Fruit fly (Drosophila melanogaster) whole organism, embryonic: ENCODE data around the gene Nse4.

ENCODE experiments used
- B-H2 ChIP-seq: fragments of 200-800 bp; sonication (Bioruptor generic); optimal IDR thresholded peaks from 2 replicates; lab custom pipeline; 2018; ENCODE audit warnings: missing biosample characterization, mild to moderate bottlenecking, missing genetic modification characterization
- C15 ChIP-seq: fragments of 200-800 bp; sonication (Bioruptor generic); IDR thresholded peaks from 3 replicates; pipeline ENCODE4 v1.3.6; 2022; ENCODE audit warnings: missing biosample characterization, missing genetic modification characterization
- CG10565 ChIP-seq: fragments of 200-800 bp; sonication (Bioruptor generic); optimal IDR thresholded peaks from 3 replicates; lab custom pipeline; 2016; ENCODE audit warnings: missing biosample characterization, mild to moderate bottlenecking, missing genetic modification characterization
- CG11456 ChIP-seq: fragments of 200-800 bp; sonication (Bioruptor generic); IDR thresholded peaks from 3 replicates; pipeline ENCODE4 v1.3.6; 2022; ENCODE audit warnings: missing biosample characterization, missing genetic modification characterization
- CG12104 ChIP-seq: fragments of 200-800 bp; sonication (Bioruptor generic); optimal IDR thresholded peaks from 3 replicates; lab custom pipeline; 2016; ENCODE audit warnings: missing biosample characterization, missing genetic modification characterization
- CG13123 ChIP-seq: fragments of 200-800 bp; sonication (Bioruptor generic); optimal IDR thresholded peaks from 2 replicates; lab custom pipeline; 2016; ENCODE audit warnings: missing biosample characterization, missing genetic modification characterization
- CG14710 ChIP-seq: fragments of 200-800 bp; sonication (Bioruptor generic); optimal IDR thresholded peaks from 3 replicates; lab custom pipeline; 2019; ENCODE audit warnings: missing biosample characterization, mild to moderate bottlenecking, missing genetic modification characterization, moderate library complexity
- CG15011 ChIP-seq: fragments of 200-800 bp; sonication (Bioruptor generic); optimal IDR thresholded peaks from 3 replicates; lab custom pipeline; 2018; ENCODE audit warnings: missing biosample characterization, mild to moderate bottlenecking, missing genetic modification characterization
- CG15514 ChIP-seq: fragments of 200-800 bp; sonication (Bioruptor generic); optimal IDR thresholded peaks from 3 replicates; lab custom pipeline; 2017; ENCODE audit warnings: missing biosample characterization, missing genetic modification characterization, mild to moderate bottlenecking, moderate library complexity, missing genetic modification reagents
- CG16863 ChIP-seq: fragments of 200-800 bp; sonication (Bioruptor generic); optimal IDR thresholded peaks from 3 replicates; lab custom pipeline; 2016; ENCODE audit warnings: missing biosample characterization, missing genetic modification characterization
- CG17186 ChIP-seq: fragments of 200-800 bp; sonication (Bioruptor generic); optimal IDR thresholded peaks from 3 replicates; lab custom pipeline; 2017; ENCODE audit warnings: missing biosample characterization, missing genetic modification reagents, missing genetic modification characterization
- CG17568 ChIP-seq: fragments of 200-800 bp; sonication (Bioruptor generic); optimal IDR thresholded peaks from 2 replicates; lab custom pipeline; 2018; ENCODE audit warnings: missing biosample characterization, mild to moderate bottlenecking, missing genetic modification characterization, moderate library complexity
- CG18262 ChIP-seq: fragments of 200-800 bp; optimal IDR thresholded peaks from 3 replicates; lab custom pipeline; 2019; ENCODE audit warnings: missing biosample characterization, mild to moderate bottlenecking, missing genetic modification characterization, moderate library complexity
- CG2116 ChIP-seq: fragments of 200-800 bp; sonication (Bioruptor generic); optimal IDR thresholded peaks from 3 replicates; lab custom pipeline; 2018; ENCODE audit warnings: missing biosample characterization, mild to moderate bottlenecking, missing genetic modification characterization
- CG2875 ChIP-seq: fragments of 200-800 bp; sonication (Bioruptor generic); optimal IDR thresholded peaks from 2 replicates; lab custom pipeline; 2017; ENCODE audit warnings: missing biosample characterization, mild to moderate bottlenecking, missing genetic modification characterization, missing genetic modification reagents
- CG31365 ChIP-seq: fragments of 200-800 bp; sonication (Bioruptor generic); optimal IDR thresholded peaks from 2 replicates; lab custom pipeline; 2018; ENCODE audit warnings: missing biosample characterization, mild to moderate bottlenecking, missing genetic modification characterization
- CG31388 ChIP-seq: fragments of 200-800 bp; sonication (Bioruptor generic); optimal IDR thresholded peaks from 2 replicates; lab custom pipeline; 2016; ENCODE audit warnings: missing biosample characterization, missing genetic modification characterization
- CG7786 ChIP-seq: fragments of 200-800 bp; sonication (Bioruptor generic); optimal IDR thresholded peaks from 2 replicates; lab custom pipeline; 2016; ENCODE audit warnings: missing biosample characterization, missing genetic modification characterization
- CG9932 ChIP-seq: fragments of 200-800 bp; sonication (Bioruptor generic); IDR thresholded peaks from 2 replicates; pipeline ENCODE4 v1.3.6; 2022; ENCODE audit warnings: missing biosample characterization, missing genetic modification characterization
- CTCF ChIP-seq: fragments of 200-800 bp; sonication (Bioruptor generic); optimal IDR thresholded peaks from 2 replicates; lab custom pipeline; 2017; ENCODE audit warnings: missing biosample characterization, mild to moderate bottlenecking, missing genetic modification characterization, moderate library complexity
- Dek ChIP-seq: fragments of 200-800 bp; sonication (Bioruptor generic); optimal IDR thresholded peaks from 3 replicates; lab custom pipeline; 2019; ENCODE audit warnings: missing biosample characterization, mild to moderate bottlenecking, missing genetic modification characterization, moderate library complexity
- Dp ChIP-seq: fragments of 200-800 bp; sonication (Bioruptor generic); optimal IDR thresholded peaks from 2 replicates; lab custom pipeline; 2018; ENCODE audit warnings: missing biosample characterization, mild to moderate bottlenecking, missing genetic modification characterization, moderate library complexity
- Fer1 ChIP-seq: fragments of 200-800 bp; sonication (Bioruptor generic); optimal IDR thresholded peaks from 2 replicates; lab custom pipeline; 2017; ENCODE audit warnings: missing biosample characterization, mild to moderate bottlenecking, missing genetic modification characterization
- GATAe ChIP-seq: fragments of 200-800 bp; sonication (Bioruptor generic); conservative IDR thresholded peaks from 2 replicates; pipeline ENCODE4 v1.3.6; 2022; ENCODE audit warnings: missing biosample characterization, missing genetic modification characterization
- Gsc ChIP-seq: fragments of 200-800 bp; sonication (Bioruptor generic); IDR thresholded peaks from 2 replicates; pipeline ENCODE4 v1.3.6; 2022; ENCODE audit warnings: missing biosample characterization, missing genetic modification characterization
- Hmr ChIP-seq: fragments of 200-800 bp; sonication (Bioruptor generic); optimal IDR thresholded peaks from 3 replicates; lab custom pipeline; 2017; ENCODE audit warnings: mild to moderate bottlenecking, missing biosample characterization, missing genetic modification reagents, missing genetic modification characterization
- Hr3 ChIP-seq: fragments of 200-800 bp; sonication (Bioruptor generic); optimal IDR thresholded peaks from 3 replicates; lab custom pipeline; 2016; ENCODE audit warnings: missing biosample characterization, missing genetic modification characterization
- Jarid2 ChIP-seq: fragments of 200-800 bp; sonication (Bioruptor generic); optimal IDR thresholded peaks from 3 replicates; lab custom pipeline; 2017; ENCODE audit warnings: mild to moderate bottlenecking, missing biosample characterization, missing genetic modification reagents, missing genetic modification characterization
- Mes4 ChIP-seq: fragments of 200-800 bp; sonication (Bioruptor generic); optimal IDR thresholded peaks from 2 replicates; lab custom pipeline; 2016; ENCODE audit warnings: missing biosample characterization, missing genetic modification characterization
- Mrtf ChIP-seq: fragments of 200-800 bp; sonication (Bioruptor generic); IDR thresholded peaks from 3 replicates; pipeline ENCODE4 v1.3.6; 2022; ENCODE audit warnings: missing biosample characterization, missing genetic modification characterization
- Rfx ChIP-seq: fragments of 200-800 bp; sonication (Bioruptor generic); IDR thresholded peaks from 2 replicates; pipeline ENCODE4 v1.3.6; 2022; ENCODE audit warnings: missing biosample characterization, missing genetic modification characterization
- Sox100B ChIP-seq: fragments of 200-800 bp; sonication (Bioruptor generic); optimal IDR thresholded peaks from 3 replicates; lab custom pipeline; 2018; ENCODE audit warnings: missing biosample characterization, mild to moderate bottlenecking, missing genetic modification characterization
- Xrp1 ChIP-seq: fragments of 200-800 bp; sonication (Bioruptor generic); IDR thresholded peaks from 2 replicates; pipeline ENCODE4 v1.3.6; 2022; ENCODE audit warnings: missing biosample characterization, missing genetic modification characterization
- ap ChIP-seq: fragments of 200-800 bp; sonication (Bioruptor generic); IDR thresholded peaks from 2 replicates; pipeline ENCODE4 v1.3.6; 2022; ENCODE audit warnings: missing biosample characterization, missing genetic modification characterization
- cg ChIP-seq: fragments of 200-800 bp; sonication (Bioruptor generic); optimal IDR thresholded peaks from 3 replicates; lab custom pipeline; 2019; ENCODE audit warnings: missing biosample characterization, mild to moderate bottlenecking, missing genetic modification characterization, moderate library complexity
- dysf ChIP-seq: fragments of 200-800 bp; sonication (Bioruptor generic); IDR thresholded peaks from 3 replicates; pipeline ENCODE4 v1.3.6; 2022; ENCODE audit warnings: missing biosample characterization, missing genetic modification characterization
- eyg ChIP-seq: fragments of 200-800 bp; sonication (Bioruptor generic); optimal IDR thresholded peaks from 3 replicates; lab custom pipeline; 2016; ENCODE audit warnings: missing biosample characterization, missing genetic modification characterization
- fd3F ChIP-seq: fragments of 200-800 bp; sonication (Bioruptor generic); optimal IDR thresholded peaks from 2 replicates; lab custom pipeline; 2018; ENCODE audit warnings: missing biosample characterization, mild to moderate bottlenecking, missing genetic modification characterization, moderate library complexity
- jing ChIP-seq: fragments of 200-800 bp; sonication (Bioruptor generic); optimal IDR thresholded peaks from 2 replicates; lab custom pipeline; 2018; ENCODE audit warnings: missing biosample characterization, mild to moderate bottlenecking, missing genetic modification characterization
- lov ChIP-seq, 2 experiments: fragments of 200-800 bp in 1 of 2; fragments of >200 bp in 1 of 2; sonication (Bioruptor generic) in 1 of 2; IDR thresholded peaks in 1 of 2; optimal IDR thresholded peaks in 1 of 2; 2 replicates in 1 of 2; 3 replicates in 1 of 2; pipeline versions ENCODE4 v1.3.6 to Lab custom; 2017 to 2022; ENCODE audit warnings: missing biosample characterization in 1 of 2, missing genetic modification characterization in 1 of 2
- mirr ChIP-seq: fragments of 200-800 bp; sonication (Bioruptor generic); optimal IDR thresholded peaks from 3 replicates; lab custom pipeline; 2018; ENCODE audit warnings: missing biosample characterization, mild to moderate bottlenecking, missing genetic modification characterization
- prd ChIP-seq, 3 experiments: fragments of >200 bp in 2 of 3; fragments of 200-800 bp in 1 of 3; sonication (Bioruptor generic) in 1 of 3; optimal IDR thresholded peaks in 2 of 3; IDR thresholded peaks in 1 of 3; 2 replicates in 2 of 3; 3 replicates in 1 of 3; pipeline versions ENCODE4 v1.3.6 to Lab custom; 2017 to 2022; ENCODE audit warnings: missing biosample characterization in 1 of 3, missing genetic modification characterization in 1 of 3
- sc ChIP-seq, 3 experiments: fragments of >200 bp in 2 of 3; fragments of 200-800 bp in 1 of 3; sonication (Bioruptor generic) in 1 of 3; optimal IDR thresholded peaks; 2 replicates in 2 of 3; 3 replicates in 1 of 3; lab custom pipeline; 2017; ENCODE audit warnings: mild to moderate bottlenecking in 1 of 3, missing biosample characterization in 1 of 3, missing genetic modification characterization in 1 of 3, missing genetic modification reagents in 1 of 3
- seq ChIP-seq: fragments of 200-800 bp; sonication (Bioruptor generic); IDR thresholded peaks from 2 replicates; pipeline ENCODE4 v1.3.6; 2022; ENCODE audit warnings: missing biosample characterization, missing genetic modification characterization
- shn ChIP-seq: fragments of 200-800 bp; sonication (Bioruptor generic); optimal IDR thresholded peaks from 3 replicates; lab custom pipeline; 2016; ENCODE audit warnings: missing biosample characterization, missing genetic modification characterization
- sima ChIP-seq: fragments of 200-800 bp; sonication (Bioruptor generic); optimal IDR thresholded peaks from 2 replicates; lab custom pipeline; 2016; ENCODE audit warnings: missing biosample characterization, missing genetic modification characterization
- slp2 ChIP-seq: fragments of 200-800 bp; sonication (Bioruptor generic); optimal IDR thresholded peaks from 2 replicates; lab custom pipeline; 2016; ENCODE audit warnings: missing biosample characterization, missing genetic modification characterization
- tna ChIP-seq: fragments of 200-800 bp; sonication (Bioruptor generic); IDR thresholded peaks from 2 replicates; pipeline ENCODE4 v1.3.6; 2022; ENCODE audit warnings: missing biosample characterization, missing genetic modification characterization; ENCODE audit not compliant: partially characterized antibody
- wek ChIP-seq: fragments of 200-800 bp; sonication (Bioruptor generic); optimal IDR thresholded peaks from 3 replicates; lab custom pipeline; 2018; ENCODE audit warnings: missing biosample characterization, mild to moderate bottlenecking, missing genetic modification characterization, moderate library complexity
- wor ChIP-seq: fragments of 200-800 bp; sonication (Bioruptor generic); IDR thresholded peaks from 2 replicates; pipeline ENCODE4 v1.3.6; 2022; ENCODE audit warnings: missing biosample characterization, missing genetic modification characterization

Nse4 gene

DNA sequence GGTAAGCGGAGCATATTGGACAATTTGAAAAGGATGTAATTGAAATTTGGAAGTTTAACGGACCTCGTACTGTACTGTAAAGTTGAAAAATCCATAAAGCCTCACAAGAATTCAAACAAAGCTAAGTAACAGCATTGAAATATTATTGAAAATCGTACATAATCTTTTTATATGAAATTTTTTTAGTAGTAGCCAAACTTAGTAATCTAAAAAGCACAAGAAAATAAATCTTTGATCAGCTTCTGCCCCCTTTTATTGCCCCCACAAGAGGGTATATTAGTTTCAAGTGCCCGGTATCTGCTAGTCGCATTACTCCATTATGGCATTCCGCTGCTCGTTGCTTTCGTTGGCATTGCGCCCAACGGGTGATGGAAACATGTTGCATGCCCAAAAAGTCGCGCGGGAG, 27.6 kb downstream of the Nse4 start (continued):
- TF ChIP-seq Hr3 (GFP tag; lab: Kevin White, UChicago) (peak; percentile 63), Dp (GFP tag; lab: Kevin White, UChicago) (no peak), fd3F (GFP tag; lab: Kevin White, UChicago) (peak; percentile 2), wek (GFP tag; lab: Kevin White, UChicago) (no peak), seq (GFP tag; lab: Robert Waterston, UW) (no peak), Jarid2 (peak; percentile 43), Fer1 (no peak), mirr (GFP tag; lab: Kevin White, UChicago) (no peak), wor (GFP tag; lab: Robert Waterston, UW) (0 out of 2 replicates have a peak, but pooled peaks have one; percentile 46), CG7786 (GFP tag; lab: Kevin White, UChicago) (peak; percentile 28), Mes4 (peak; percentile 28), CTCF (GFP tag; lab: Kevin White, UChicago) (peak; percentile 17), Mrtf (0 out of 3 replicates have a peak, but pooled peaks have one; percentile 46), CG17186 (GFP tag; lab: Kevin White, UChicago) (no peak), GATAe (GFP tag; lab: Robert Waterston, UW) (no peak), slp2 (GFP tag; lab: Kevin White, UChicago) (peak; percentile 37), CG14710 (tag; lab: Kevin White, UChicago) (peak; percentile 73), jing (GFP tag; lab: Kevin White, UChicago) (peak; percentile 8), cg (GFP tag; lab: Kevin White, UChicago) (no peak), CG2116 (GFP tag; lab: Kevin White, UChicago) (peak; percentile 21), CG18262 (tag; lab: Kevin White, UChicago) (peak; percentile 88), shn (GFP tag; lab: Kevin White, UChicago) (no peak), Gsc (GFP tag; lab: Robert Waterston, UW) (peak; percentile 49), Xrp1 (peak; percentile 78), sc (optimal IDR thresholded peaks at IDR 0.05; lab: Kevin White, UChicago) (no peak), sc (GFP tag; optimal IDR thresholded peaks at IDR 0.05; lab: Kevin White, UChicago) (peak; percentile 56), C15 (no peak), eyg (peak; percentile 16), CG31388 (GFP tag; lab: Kevin White, UChicago) (peak; percentile 40), CG13123 (no peak), ap (no peak), B-H2 (GFP tag; lab: Kevin White, UChicago) (no peak), CG17568 (GFP tag; lab: Kevin White, UChicago) (no peak), Dek (tag; lab: Kevin White, UChicago) (no peak), CG2875 (peak; percentile 60), CG31365 (tag; lab: Kevin White, UChicago) (no peak), prd (optimal IDR thresholded peaks at IDR 0.05; lab: Kevin White, UChicago) (no peak), prd (GFP tag; IDR thresholded peaks at IDR 0.05; lab: Robert Waterston, UW) (peak; percentile 82), Hmr (GFP tag; lab: Kevin White, UChicago) (no peak), CG15011 (no peak), CG12104 (GFP tag; lab: Kevin White, UChicago) (peak; percentile 57), lov (optimal IDR thresholded peaks at IDR 0.05; lab: Kevin White, UChicago) (no peak), lov (GFP tag; IDR thresholded peaks at IDR 0.05; lab: Robert Waterston, UW) (0 out of 3 replicates have a peak, but pooled peaks have one; percentile 54), CG10565 (no peak), tna (GFP tag; lab: Robert Waterston, UW) (no peak), CG9932 (no peak), Rfx (GFP tag; lab: Robert Waterston, UW) (no peak), dysf (GFP tag; lab: Robert Waterston, UW) (peak; percentile 76), CG16863 (peak; percentile 57), CG15514 (GFP tag; lab: Kevin White, UChicago) (peak; percentile 36), sima (GFP tag; lab: Kevin White, UChicago) (no peak), Sox100B (GFP tag; lab: Kevin White, UChicago) (peak; percentile 82), CG11456 (GFP tag; lab: Robert Waterston, UW) (no peak)
